Worm (Caenorhabditis elegans): ENCODE measurements around the gene D1086.5.

DNA sequence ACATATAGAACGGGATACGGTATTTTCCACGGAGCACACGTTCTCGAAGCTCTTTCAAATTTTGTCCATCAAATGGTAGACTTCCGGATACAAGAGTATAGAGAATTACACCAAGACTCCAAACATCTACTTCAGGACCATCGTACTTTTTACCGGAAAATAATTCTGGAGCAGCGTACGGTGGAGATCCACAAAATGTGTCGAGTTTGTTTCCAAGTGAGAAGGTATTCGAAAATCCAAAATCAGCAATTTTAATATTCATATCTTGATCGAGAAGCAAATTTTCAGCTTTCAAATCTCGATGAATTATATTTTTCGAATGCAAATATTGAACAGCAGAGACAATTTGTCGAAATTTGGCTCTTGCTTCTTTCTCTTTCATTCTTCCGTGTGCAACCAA is 33.0 kb upstream of the D1086.5 start:
- no peak for TF ChIP-seq lsy-27 (tag; optimal IDR thresholded peaks at IDR 0.05; ENCODE audit: borderline replicate concordance, insufficient read depth)
- TF ChIP-seq hlh-12 (tag; optimal IDR thresholded peaks at IDR 0.05): no peak
- no peak for TF ChIP-seq unc-130 (GFP tag; optimal IDR thresholded peaks at IDR 0.05)
- TF ChIP-seq chd-7 (tag; optimal IDR thresholded peaks at IDR 0.05): no peak

All from whole organism, young adult.